Fruit fly (Drosophila melanogaster): ENCODE results near the gene CG3430.

CG3430 gene

DNA sequence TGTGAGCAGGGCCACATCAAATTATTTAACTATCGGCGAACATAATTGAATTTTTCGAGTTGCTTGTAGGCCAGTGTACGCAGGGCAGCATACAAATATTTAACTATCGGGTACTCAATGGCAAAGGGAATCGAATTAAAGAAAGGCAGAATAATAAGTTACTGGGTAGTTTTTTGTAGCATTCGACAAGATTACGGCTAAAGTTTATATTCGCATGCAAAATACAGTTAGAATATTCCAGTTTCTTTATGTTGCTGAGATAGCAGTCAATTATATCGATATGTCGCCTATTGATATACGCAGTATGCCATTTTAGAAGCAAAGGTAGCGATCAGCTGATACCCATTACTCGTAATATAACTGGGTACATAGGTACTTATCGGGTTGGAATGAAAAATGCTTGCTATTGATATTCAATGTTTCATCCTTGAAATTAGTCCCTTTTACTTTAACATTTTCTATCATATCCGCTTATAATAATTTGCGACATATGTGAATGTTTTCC, 11.3 kb downstream of the CG3430 start (continued):
- peak; percentile 18 for TF ChIP-seq CG12219 (GFP tag; optimal IDR thresholded peaks at IDR 0.05)
- no peak for TF ChIP-seq BEAF-32 (GFP tag; optimal IDR thresholded peaks at IDR 0.05)
- peak; percentile 33; the same call in 1 of the 2 replicates for TF ChIP-seq ttk (GFP tag; IDR thresholded peaks at IDR 0.05)
- TF ChIP-seq CG14014 (GFP tag; IDR thresholded peaks at IDR 0.05), result peak; percentile 22
- no peak for TF ChIP-seq CG15011 (GFP tag; optimal IDR thresholded peaks at IDR 0.05)
- peak; percentile 59 for TF ChIP-seq CG9932 (GFP tag; IDR thresholded peaks at IDR 0.05)
- TF ChIP-seq hbn (GFP tag; IDR thresholded peaks at IDR 0.05; ENCODE audit: partially characterized antibody), result peak; percentile 79
- 0 out of 3 replicates have a peak, but pooled peaks have one; percentile 37 for TF ChIP-seq so (GFP tag; IDR thresholded peaks at IDR 0.05)
- peak; percentile 81 for TF ChIP-seq ci (GFP tag; IDR thresholded peaks at IDR 0.05)
- peak; percentile 52 for TF ChIP-seq Hmr (GFP tag; optimal IDR thresholded peaks at IDR 0.05)
- no peak for TF ChIP-seq CG6175 (GFP tag; IDR thresholded peaks at IDR 0.05)
- peak; percentile 70 for TF ChIP-seq lilli (GFP tag; optimal IDR thresholded peaks at IDR 0.05)
- peak; percentile 27 for TF ChIP-seq CG10209 (GFP tag; optimal IDR thresholded peaks at IDR 0.05)
- peak; percentile 51 for TF ChIP-seq CG11504 (tag; optimal IDR thresholded peaks at IDR 0.05)
- TF ChIP-seq CG9727 (GFP tag; optimal IDR thresholded peaks at IDR 0.05), result peak; percentile 46
- TF ChIP-seq CG17361 (GFP tag; IDR thresholded peaks at IDR 0.05), result peak; percentile 74; the same call in 1 of the 3 replicates
- no peak for TF ChIP-seq Ada2b (GFP tag; IDR thresholded peaks at IDR 0.05)
- peak; percentile 12 for TF ChIP-seq CG18476 (GFP tag; optimal IDR thresholded peaks at IDR 0.05)
- TF ChIP-seq hb (GFP tag; IDR thresholded peaks at IDR 0.05; ENCODE audit: partially characterized antibody), result peak; percentile 25; the same call in 2 of the 3 replicates
- peak; percentile 45 for TF ChIP-seq Meics (GFP tag; optimal IDR thresholded peaks at IDR 0.05)
- TF ChIP-seq pho (GFP tag; optimal IDR thresholded peaks at IDR 0.05), result peak; percentile 29
- TF ChIP-seq CG1233 (GFP tag; optimal IDR thresholded peaks at IDR 0.05), result peak; percentile 8
- TF ChIP-seq Opbp (GFP tag; IDR thresholded peaks at IDR 0.05; ENCODE audit: partially characterized antibody), result peak; percentile 76
- TF ChIP-seq HmgZ (tag; optimal IDR thresholded peaks at IDR 0.05), result peak; percentile 53
- peak; percentile 55; the same call in 1 of the 3 replicates for TF ChIP-seq Dbx (GFP tag; IDR thresholded peaks at IDR 0.05)
- peak; percentile 65 for TF ChIP-seq HHEX (GFP tag; optimal IDR thresholded peaks at IDR 0.05)
- peak; percentile 59 for TF ChIP-seq Mes4 (GFP tag; optimal IDR thresholded peaks at IDR 0.05)
- TF ChIP-seq Taf1 (GFP tag; IDR thresholded peaks at IDR 0.05), result no peak
- peak; percentile 9 for TF ChIP-seq bigmax (GFP tag; optimal IDR thresholded peaks at IDR 0.05)
- no peak for TF ChIP-seq CG18764 (GFP tag; optimal IDR thresholded peaks at IDR 0.05)
- TF ChIP-seq Elba2 (GFP tag; optimal IDR thresholded peaks at IDR 0.05), result no peak
- peak; percentile 52 for TF ChIP-seq NC2β (GFP tag; optimal IDR thresholded peaks at IDR 0.05)
- peak; percentile 65 for TF ChIP-seq CG30403 (GFP tag; optimal IDR thresholded peaks at IDR 0.05)
- no peak for TF ChIP-seq odd (GFP tag; optimal IDR thresholded peaks at IDR 0.05)
- peak; percentile 17 for TF ChIP-seq CG6254 (GFP tag; optimal IDR thresholded peaks at IDR 0.05)
- peak; percentile 42 for TF ChIP-seq CG8944 (GFP tag; optimal IDR thresholded peaks at IDR 0.05)
- TF ChIP-seq D19B (GFP tag; optimal IDR thresholded peaks at IDR 0.05), result peak; percentile 99
- peak; percentile 44 for TF ChIP-seq grau (tag; optimal IDR thresholded peaks at IDR 0.05)
- TF ChIP-seq fd102C (GFP tag; optimal IDR thresholded peaks at IDR 0.05), result no peak
- TF ChIP-seq Nf-YB (GFP tag; optimal IDR thresholded peaks at IDR 0.05), result peak; percentile 6
- TF ChIP-seq ssp (GFP tag; IDR thresholded peaks at IDR 0.05), result 0 out of 2 replicates have a peak, but pooled peaks have one; percentile 20
- TF ChIP-seq dmrt11E (tag; optimal IDR thresholded peaks at IDR 0.05), result peak; percentile 30
- TF ChIP-seq repo (GFP tag; optimal IDR thresholded peaks at IDR 0.05), result peak; percentile 23
- peak; percentile 49 for TF ChIP-seq Ets97D (GFP tag; optimal IDR thresholded peaks at IDR 0.05)
- 0 out of 2 replicates have a peak, but pooled peaks have one; percentile 50 for TF ChIP-seq Atf6 (GFP tag; IDR thresholded peaks at IDR 0.05)
- no peak for TF ChIP-seq zen (tag; optimal IDR thresholded peaks at IDR 0.05)
- TF ChIP-seq mld (GFP tag; IDR thresholded peaks at IDR 0.05; ENCODE audit: partially characterized antibody), result peak; percentile 51; the same call in 2 of the 3 replicates
- TF ChIP-seq Bteb2 (GFP tag; optimal IDR thresholded peaks at IDR 0.05), result peak; percentile 42
- TF ChIP-seq pan (optimal IDR thresholded peaks at IDR 0.05), result peak in 1 of 2 experiments; percentile 52
- TF ChIP-seq pan (GFP tag; optimal IDR thresholded peaks at IDR 0.05 in 1 of 2, IDR thresholded peaks at IDR 0.05 in 1 of 2), result no peak

All from whole organism, embryonic.